Fruit fly (Drosophila melanogaster): ENCODE data around the gene JhI-21.

Gene JhI-21

DNA sequence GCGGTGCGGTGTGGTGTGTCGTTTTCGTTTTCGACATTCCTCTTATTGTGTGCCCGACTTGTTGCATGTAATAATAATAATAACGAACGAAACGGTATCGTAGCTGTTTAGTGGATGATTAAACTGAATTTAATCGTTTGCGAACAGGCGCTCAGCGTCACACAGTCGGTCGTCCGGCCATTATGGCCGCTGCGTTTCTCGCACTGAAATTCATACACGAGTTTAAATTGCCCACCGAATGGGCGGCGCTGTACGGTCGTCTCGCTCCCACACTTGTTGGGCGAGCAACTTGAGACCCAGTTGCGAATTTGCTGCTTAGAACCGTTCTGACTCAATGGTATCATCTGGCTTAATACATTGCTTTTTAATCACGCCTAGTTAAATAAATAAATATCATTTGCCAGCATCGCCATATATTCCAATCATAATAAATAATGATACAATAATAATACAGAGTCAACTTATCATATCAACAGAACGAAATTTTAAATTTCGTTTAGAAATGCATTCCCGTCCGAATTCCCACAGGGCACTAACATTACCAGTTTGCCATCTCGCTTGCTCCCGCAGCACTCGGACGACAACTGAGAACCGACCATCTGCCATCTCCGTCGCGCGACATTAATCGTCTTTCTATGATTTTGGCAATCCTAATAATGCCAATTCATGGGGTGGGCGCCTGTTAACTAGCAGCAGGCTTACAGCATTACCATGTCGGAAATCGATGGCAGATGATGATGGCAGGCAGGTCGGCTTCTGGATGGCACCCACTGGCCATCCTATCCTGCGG lies 44.8 kb downstream of the JhI-21 start (continued):
- TF ChIP-seq fd64A (GFP tag; optimal IDR thresholded peaks at IDR 0.05) (no peak), CG15269 (tag; optimal IDR thresholded peaks at IDR 0.05) (peak; percentile 95), CG7357 (GFP tag; IDR thresholded peaks at IDR 0.05) (peak; percentile 87), CG17328 (GFP tag; IDR thresholded peaks at IDR 0.05) (no peak), CG2202 (tag; optimal IDR thresholded peaks at IDR 0.05) (peak; percentile 67), CG2678 (tag; optimal IDR thresholded peaks at IDR 0.05) (peak; percentile 97), CG1832 (GFP tag; optimal IDR thresholded peaks at IDR 0.05) (peak; percentile 91), CG7928 (GFP tag; optimal IDR thresholded peaks at IDR 0.05) (peak; percentile 73), CG10979 (tag; optimal IDR thresholded peaks at IDR 0.05) (peak; percentile 92), CG1603 (tag; optimal IDR thresholded peaks at IDR 0.05) (peak; percentile 92), tx (GFP tag; optimal IDR thresholded peaks at IDR 0.05) (peak; percentile 72), CG6254 (GFP tag; optimal IDR thresholded peaks at IDR 0.05) (peak; percentile 64), NC2β (GFP tag; optimal IDR thresholded peaks at IDR 0.05) (peak; percentile 49), CG16813 (GFP tag; IDR thresholded peaks at IDR 0.05; ENCODE audit: partially characterized antibody) (no peak), CG12071 (GFP tag; optimal IDR thresholded peaks at IDR 0.05) (peak; percentile 76), ara (GFP tag; IDR thresholded peaks at IDR 0.05) (no peak), CG10543 (GFP tag; optimal IDR thresholded peaks at IDR 0.05) (peak; percentile 93), nau (GFP tag; optimal IDR thresholded peaks at IDR 0.05) (peak; percentile 81), CG4730 (GFP tag; IDR thresholded peaks at IDR 0.05) (no peak), vvl (GFP tag; IDR thresholded peaks at IDR 0.05) (no peak), CG8290 (GFP tag; optimal IDR thresholded peaks at IDR 0.05) (peak; percentile 89), CG8290 (tag; optimal IDR thresholded peaks at IDR 0.05) (peak in 1 of 2 experiments; percentile 90), sens-2 (GFP tag; IDR thresholded peaks at IDR 0.05) (no peak), mirr (GFP tag; optimal IDR thresholded peaks at IDR 0.05) (peak; percentile 91), CG8388 (GFP tag; optimal IDR thresholded peaks at IDR 0.05) (peak; percentile 80), fu2 (GFP tag; optimal IDR thresholded peaks at IDR 0.05) (peak; percentile 75), Dip3 (GFP tag; optimal IDR thresholded peaks at IDR 0.05) (peak; percentile 78), NC2α (GFP tag; optimal IDR thresholded peaks at IDR 0.05) (peak; percentile 68), HLHmδ (GFP tag; optimal IDR thresholded peaks at IDR 0.05) (peak; percentile 61), CG11696 (GFP tag; IDR thresholded peaks at IDR 0.05) (no peak), zen2 (GFP tag; IDR thresholded peaks at IDR 0.05; ENCODE audit: partially characterized antibody) (no peak), ind (GFP tag; optimal IDR thresholded peaks at IDR 0.05) (peak; percentile 92), CG18262 (tag; optimal IDR thresholded peaks at IDR 0.05) (peak; percentile 100), insv (GFP tag; optimal IDR thresholded peaks at IDR 0.05) (peak; percentile 0 to 57), shn (GFP tag; optimal IDR thresholded peaks at IDR 0.05) (peak; percentile 78), CG5245 (GFP tag; optimal IDR thresholded peaks at IDR 0.05) (peak; percentile 70), CG12391 (tag; optimal IDR thresholded peaks at IDR 0.05) (peak; percentile 92), CG6272 (GFP tag; IDR thresholded peaks at IDR 0.05) (peak; percentile 86), Hr78 (GFP tag; optimal IDR thresholded peaks at IDR 0.05) (no peak), CG32767 (GFP tag; IDR thresholded peaks at IDR 0.05) (no peak), CG1233 (GFP tag; optimal IDR thresholded peaks at IDR 0.05) (peak; percentile 92), CG7786 (GFP tag; optimal IDR thresholded peaks at IDR 0.05) (peak; percentile 66), CG8478 (optimal IDR thresholded peaks at IDR 0.05) (peak; percentile 92), tup (GFP tag; optimal IDR thresholded peaks at IDR 0.05) (peak; percentile 64), CG9817 (tag; optimal IDR thresholded peaks at IDR 0.05) (peak; percentile 94), lab (GFP tag; optimal IDR thresholded peaks at IDR 0.05) (peak; percentile 94), CG7271 (tag; optimal IDR thresholded peaks at IDR 0.05) (peak; percentile 28), slbo (GFP tag; IDR thresholded peaks at IDR 0.05) (no peak), NfI (GFP tag; optimal IDR thresholded peaks at IDR 0.05) (peak; percentile 95)
